Worm (Caenorhabditis elegans): ENCODE data around the gene vps-24.

DNA sequence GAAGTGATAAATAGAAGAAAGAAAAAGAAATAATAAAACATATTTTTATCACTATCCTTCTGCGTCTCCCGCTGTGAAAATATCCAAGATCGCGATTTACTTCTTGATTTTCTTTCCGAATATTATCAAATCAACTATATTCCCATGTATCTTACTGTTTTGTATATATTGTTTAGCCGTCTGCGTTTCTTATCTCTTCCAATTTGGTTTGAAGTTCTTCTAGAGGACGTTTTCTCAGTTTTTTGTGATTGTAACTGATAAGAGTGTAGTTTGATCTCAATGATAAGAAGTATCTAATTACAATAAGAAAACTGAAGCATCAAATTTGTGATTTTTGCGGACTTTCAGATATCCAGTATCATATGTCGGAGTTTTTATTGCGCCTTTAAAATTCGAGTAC lies 33.1 kb upstream of the vps-24 start:
- no peak for TF ChIP-seq aptf-2 (GFP tag; conservative IDR thresholded peaks at IDR 0.05)
- no peak for TF ChIP-seq mes-4 (tag; optimal IDR thresholded peaks at IDR 0.05)
- no peak for TF ChIP-seq efl-1 (GFP tag; optimal IDR thresholded peaks at IDR 0.05)
- no peak for TF ChIP-seq ama-1 (optimal IDR thresholded peaks at IDR 0.05)
- TF ChIP-seq ama-1 (GFP tag; optimal IDR thresholded peaks at IDR 0.05): no peak
- no peak for TF ChIP-seq repo-1 (tag; optimal IDR thresholded peaks at IDR 0.05)
- TF ChIP-seq nfya-1 (tag; optimal IDR thresholded peaks at IDR 0.05; ENCODE audit: borderline replicate concordance, insufficient read depth): no peak
- TF ChIP-seq ZK185.1 (tag; optimal IDR thresholded peaks at IDR 0.05; ENCODE audit: poor library complexity, severe bottlenecking): no peak
- no peak for TF ChIP-seq hlh-12 (tag; optimal IDR thresholded peaks at IDR 0.05)
- TF ChIP-seq rpc-1 (optimal IDR thresholded peaks at IDR 0.05): no peak
- TF ChIP-seq rpc-1 (tag; optimal IDR thresholded peaks at IDR 0.05): no peak
- no peak for TF ChIP-seq sea-2 (GFP tag; IDR thresholded peaks at IDR 0.05)
- no peak for TF ChIP-seq die-1 (tag; optimal IDR thresholded peaks at IDR 0.05)

Measured in whole organism, young adult.